Worm (Caenorhabditis elegans) whole organism, young adult: Measurements from ENCODE around the gene nspd-6.
A peak's percentile ranks its signal among the peaks of the same experiment; 100 is the strongest.

Experiments
- B0261.1 ChIP-seq: sonication (generic microtip); optimal IDR thresholded peaks from 2 replicates; lab custom pipeline; 2016; ENCODE audit warnings: mild to moderate bottlenecking, missing genetic modification characterization, moderate library complexity, missing compliant biosample characterization
- D2030.7 ChIP-seq: fragments of 200-800 bp; sonication (Bioruptor generic); IDR thresholded peaks from 2 replicates; pipeline ENCODE4 v1.3.6; 2022; ENCODE audit warnings: missing genetic modification reagents, missing genetic modification characterization, missing compliant biosample characterization
- F22D6.2 ChIP-seq: sonication (generic microtip); optimal IDR thresholded peaks from 2 replicates; lab custom pipeline; 2016; ENCODE audit warnings: mild to moderate bottlenecking, missing genetic modification characterization, missing compliant biosample characterization
- F37B4.10 ChIP-seq: fragments of 200-800 bp; sonication (Bioruptor generic); IDR thresholded peaks from 2 replicates; pipeline ENCODE4 v1.3.6; 2022; ENCODE audit warnings: missing genetic modification characterization, missing compliant biosample characterization
- F57A8.1 ChIP-seq: fragments of 200-800 bp; sonication (Bioruptor generic); optimal IDR thresholded peaks from 2 replicates; lab custom pipeline; 2018; ENCODE audit warnings: mild to moderate bottlenecking, missing genetic modification characterization, moderate library complexity, missing compliant biosample characterization
- K12H6.12 ChIP-seq: fragments of 200-800 bp; sonication (Bioruptor generic); optimal IDR thresholded peaks from 2 replicates; lab custom pipeline; 2018; ENCODE audit warnings: mild to moderate bottlenecking, missing genetic modification characterization, missing compliant biosample characterization
- T07F8.4 ChIP-seq: sonication (generic microtip); optimal IDR thresholded peaks from 2 replicates; lab custom pipeline; 2016; ENCODE audit warnings: mild to moderate bottlenecking, missing genetic modification characterization, moderate library complexity, missing compliant biosample characterization
- atf-7 ChIP-seq: sonication (generic microtip); optimal IDR thresholded peaks from 2 replicates; lab custom pipeline; 2017; ENCODE audit warnings: mild to moderate bottlenecking, missing genetic modification characterization, missing compliant biosample characterization
- athp-1 ChIP-seq: sonication (generic microtip); optimal IDR thresholded peaks from 2 replicates; lab custom pipeline; 2017; ENCODE audit warnings: mild to moderate bottlenecking, missing genetic modification characterization, missing compliant biosample characterization
- attf-3 ChIP-seq: fragments of 200-800 bp; sonication (Bioruptor generic); conservative IDR thresholded peaks from 2 replicates; pipeline ENCODE4 v1.3.6; 2022; ENCODE audit warnings: missing genetic modification reagents, missing genetic modification characterization, missing compliant biosample characterization
- attf-6 ChIP-seq: fragments of 200-800 bp; sonication (Bioruptor generic); IDR thresholded peaks from 2 replicates; pipeline ENCODE4 v1.3.6; 2022; ENCODE audit warnings: missing genetic modification reagents, missing genetic modification characterization, missing compliant biosample characterization
- ccch-3 ChIP-seq: fragments of 200-800 bp; sonication (Bioruptor generic); optimal IDR thresholded peaks from 2 replicates; lab custom pipeline; 2018; ENCODE audit warnings: mild to moderate bottlenecking, missing genetic modification characterization, missing compliant biosample characterization
- ceh-100 ChIP-seq: fragments of 200-800 bp; sonication (Bioruptor generic); IDR thresholded peaks from 2 replicates; pipeline ENCODE4 v1.3.6; 2022; ENCODE audit warnings: missing genetic modification reagents, missing genetic modification characterization, missing compliant biosample characterization
- ceh-40 ChIP-seq: fragments of 200-800 bp; sonication (Bioruptor generic); IDR thresholded peaks from 2 replicates; pipeline ENCODE4 v1.3.6; 2022; ENCODE audit warnings: missing genetic modification characterization, missing compliant biosample characterization
- ceh-79 ChIP-seq: sonication (generic microtip); optimal IDR thresholded peaks from 2 replicates; lab custom pipeline; 2017; ENCODE audit warnings: mild to moderate bottlenecking, missing genetic modification characterization, missing compliant biosample characterization
- ceh-91 ChIP-seq: fragments of 200-800 bp; sonication (Bioruptor generic); IDR thresholded peaks from 2 replicates; pipeline ENCODE4 v1.3.6; 2022; ENCODE audit warnings: missing genetic modification reagents, missing genetic modification characterization, missing compliant biosample characterization
- die-1 ChIP-seq: sonication (generic microtip); optimal IDR thresholded peaks from 2 replicates; lab custom pipeline; 2016; ENCODE audit warnings: missing genotype, mild to moderate bottlenecking, missing genetic modification characterization, missing compliant biosample characterization
- dpff-1 ChIP-seq: sonication (generic microtip); optimal IDR thresholded peaks from 2 replicates; lab custom pipeline; 2017; ENCODE audit warnings: mild to moderate bottlenecking, missing genetic modification characterization, missing compliant biosample characterization
- egl-18 ChIP-seq: fragments of 200-800 bp; sonication (Bioruptor generic); IDR thresholded peaks from 2 replicates; pipeline ENCODE4 v1.3.6; 2022; ENCODE audit warnings: missing genetic modification reagents, missing genetic modification characterization, missing compliant biosample characterization
- him-1 ChIP-seq: sonication (generic microtip); optimal IDR thresholded peaks from 2 replicates; lab custom pipeline; 2016; ENCODE audit warnings: missing genotype, missing genetic modification reagents, missing genetic modification characterization, missing compliant biosample characterization
- let-607 ChIP-seq, 2 experiments: fragments of 200-800 bp in 1 of 2; sonication (Bioruptor generic) in 1 of 2; sonication (generic microtip) in 1 of 2; optimal IDR thresholded peaks; 2 replicates each; lab custom pipeline; 2016 to 2018; ENCODE audit warnings: mild to moderate bottlenecking in 2 of 2, missing compliant biosample characterization in 2 of 2, missing genetic modification characterization in 2 of 2, moderate library complexity in 2 of 2, missing genotype in 1 of 2
- lin-26 ChIP-seq: fragments of 200-800 bp; sonication (Bioruptor generic); IDR thresholded peaks from 2 replicates; pipeline ENCODE4 v1.3.6; 2022; ENCODE audit warnings: missing genetic modification reagents, missing genetic modification characterization, missing compliant biosample characterization
- lin-35 ChIP-seq, 3 experiments: fragments of 150-350 bp in 2 of 3; sonication (generic microtip) in 1 of 3; optimal IDR thresholded peaks; 2 replicates each; lab custom pipeline; 2014 to 2018; ENCODE audit warnings: missing biosample characterization in 3 of 3, missing genetic modification characterization in 3 of 3, missing genetic modification reagents in 3 of 3
- lin-40 ChIP-seq: sonication (generic microtip); optimal IDR thresholded peaks from 2 replicates; lab custom pipeline; 2016; ENCODE audit warnings: missing genetic modification characterization, mild to moderate bottlenecking, missing compliant biosample characterization, missing genotype, missing genetic modification reagents
- lin-54 ChIP-seq: fragments of 200-800 bp; sonication (Bioruptor generic); optimal IDR thresholded peaks from 2 replicates; lab custom pipeline; 2018; ENCODE audit warnings: mild to moderate bottlenecking, missing genetic modification characterization, missing compliant biosample characterization
- lir-1 ChIP-seq: fragments of 200-800 bp; sonication (Bioruptor generic); conservative IDR thresholded peaks from 2 replicates; pipeline ENCODE4 v1.3.6; 2022; ENCODE audit warnings: missing genetic modification reagents, missing genetic modification characterization, missing compliant biosample characterization
- lsl-1 ChIP-seq: fragments of 200-800 bp; sonication (Bioruptor generic); optimal IDR thresholded peaks from 2 replicates; lab custom pipeline; 2018; ENCODE audit warnings: mild to moderate bottlenecking, missing genetic modification characterization, moderate library complexity, missing compliant biosample characterization
- madf-3 ChIP-seq: fragments of 200-800 bp; sonication (Bioruptor generic); IDR thresholded peaks from 2 replicates; pipeline ENCODE4 v1.3.6; 2022; ENCODE audit warnings: missing genetic modification reagents, missing genetic modification characterization, missing compliant biosample characterization
- madf-6 ChIP-seq: fragments of 200-800 bp; sonication (Bioruptor generic); IDR thresholded peaks from 2 replicates; pipeline ENCODE4 v1.3.6; 2022; ENCODE audit warnings: missing genetic modification reagents, missing genetic modification characterization, missing compliant biosample characterization
- mel-28 ChIP-seq: sonication (generic microtip); optimal IDR thresholded peaks from 2 replicates; lab custom pipeline; 2016; ENCODE audit warnings: borderline replicate concordance, mild to moderate bottlenecking, missing genetic modification characterization, missing compliant biosample characterization
- mxl-1 ChIP-seq: sonication (generic microtip); optimal IDR thresholded peaks from 2 replicates; lab custom pipeline; 2016; ENCODE audit warnings: missing genetic modification characterization, missing compliant biosample characterization
- nhr-179 ChIP-seq: sonication (generic microtip); optimal IDR thresholded peaks from 2 replicates; lab custom pipeline; 2016; ENCODE audit warnings: mild to moderate bottlenecking, missing genetic modification characterization, missing compliant biosample characterization
- nhr-27 ChIP-seq: fragments of 200-800 bp; sonication (Bioruptor generic); optimal IDR thresholded peaks from 2 replicates; lab custom pipeline; 2018; ENCODE audit warnings: mild to moderate bottlenecking, missing genetic modification characterization, moderate library complexity, missing compliant biosample characterization
- nhr-80 ChIP-seq: sonication (generic microtip); optimal IDR thresholded peaks from 2 replicates; lab custom pipeline; 2016; ENCODE audit warnings: missing genetic modification characterization, missing compliant biosample characterization
- rcor-1 ChIP-seq: fragments of 200-800 bp; sonication (Bioruptor generic); IDR thresholded peaks from 2 replicates; pipeline ENCODE4 v1.3.6; 2022; ENCODE audit warnings: missing genetic modification reagents, missing genetic modification characterization, missing compliant biosample characterization
- rpc-1 ChIP-seq, 2 experiments: fragments of 150-350 bp in 1 of 2; sonication (generic microtip) in 1 of 2; optimal IDR thresholded peaks; 2 replicates each; lab custom pipeline; 2014 to 2018; ENCODE audit warnings: missing biosample characterization in 1 of 2, missing genetic modification characterization in 1 of 2, missing genetic modification reagents in 1 of 2, missing genotype in 1 of 2
- sptf-2 ChIP-seq: fragments of 200-800 bp; sonication (Bioruptor generic); optimal IDR thresholded peaks from 2 replicates; lab custom pipeline; 2018; ENCODE audit warnings: mild to moderate bottlenecking, missing genetic modification characterization, missing compliant biosample characterization
- tbx-9 ChIP-seq: sonication (generic microtip); optimal IDR thresholded peaks from 2 replicates; lab custom pipeline; 2016; ENCODE audit warnings: borderline replicate concordance, missing genetic modification characterization, inconsistent platforms, missing compliant biosample characterization
- tlf-1 ChIP-seq: fragments of 200-800 bp; sonication (Bioruptor generic); optimal IDR thresholded peaks from 2 replicates; lab custom pipeline; 2018; ENCODE audit warnings: mild to moderate bottlenecking, missing genetic modification characterization, missing compliant biosample characterization
- zfh-2 ChIP-seq: fragments of 200-800 bp; sonication (Bioruptor generic); conservative IDR thresholded peaks from 2 replicates; pipeline ENCODE4 v1.3.6; 2022; ENCODE audit warnings: missing genetic modification reagents, missing genetic modification characterization, missing compliant biosample characterization
- zim-3 ChIP-seq: sonication (generic microtip); optimal IDR thresholded peaks from 2 replicates; lab custom pipeline; 2017; ENCODE audit warnings: mild to moderate bottlenecking, missing genetic modification characterization, moderate library complexity, missing compliant biosample characterization
- ztf-26 ChIP-seq: sonication (generic microtip); optimal IDR thresholded peaks from 2 replicates; lab custom pipeline; 2017; ENCODE audit warnings: missing genetic modification characterization, missing compliant biosample characterization

The nspd-6 gene

ce11 chrIV:5136523-5136922, 29.0 kb downstream of the nspd-6 start:
- TF ChIP-seq ceh-40 (GFP tag; lab: Robert Waterston, UW) (no peak), ztf-26 (tag; lab: Kevin White, UChicago) (no peak), B0261.1 (no peak), lin-26 (GFP tag; lab: Robert Waterston, UW) (no peak), him-1 (tag; lab: Kevin White, UChicago) (no peak), mel-28 (tag; lab: Kevin White, UChicago) (no peak), dpff-1 (no peak), nhr-179 (tag; lab: Kevin White, UChicago) (no peak), lin-35 (GFP tag; optimal IDR thresholded peaks at IDR 0.05; lab: Kevin White, UChicago) (no peak), nhr-27 (tag; lab: Kevin White, UChicago) (no peak), ceh-79 (tag; lab: Kevin White, UChicago) (no peak), sptf-2 (GFP tag; lab: Kevin White, UChicago) (no peak), rcor-1 (GFP tag; lab: Robert Waterston, UW) (no peak), let-607 (tag; optimal IDR thresholded peaks at IDR 0.05; lab: Kevin White, UChicago) (no peak), zim-3 (tag; lab: Kevin White, UChicago) (no peak), ccch-3 (GFP tag; lab: Kevin White, UChicago) (no peak), atf-7 (tag; lab: Kevin White, UChicago) (no peak), mxl-1 (tag; lab: Kevin White, UChicago) (no peak)

- no peak for TF ChIP-seq F22D6.2 (tag; lab: Kevin White, UChicago)
- TF ChIP-seq lin-40 = no peak
- TF ChIP-seq F37B4.10 (GFP tag; lab: Robert Waterston, UW) = no peak
- TF ChIP-seq zim-3 (tag; lab: Kevin White, UChicago) = no peak
- TF ChIP-seq egl-18 (GFP tag; lab: Robert Waterston, UW) = no peak
- no peak for TF ChIP-seq madf-3 (GFP tag; lab: Robert Waterston, UW)
- TF ChIP-seq lsl-1 (GFP tag; lab: Kevin White, UChicago) = no peak
- no peak for TF ChIP-seq lin-54
Observed at ce11 chrIV:5134798-5135197, 30.7 kb downstream of the nspd-6 start.

DNA sequence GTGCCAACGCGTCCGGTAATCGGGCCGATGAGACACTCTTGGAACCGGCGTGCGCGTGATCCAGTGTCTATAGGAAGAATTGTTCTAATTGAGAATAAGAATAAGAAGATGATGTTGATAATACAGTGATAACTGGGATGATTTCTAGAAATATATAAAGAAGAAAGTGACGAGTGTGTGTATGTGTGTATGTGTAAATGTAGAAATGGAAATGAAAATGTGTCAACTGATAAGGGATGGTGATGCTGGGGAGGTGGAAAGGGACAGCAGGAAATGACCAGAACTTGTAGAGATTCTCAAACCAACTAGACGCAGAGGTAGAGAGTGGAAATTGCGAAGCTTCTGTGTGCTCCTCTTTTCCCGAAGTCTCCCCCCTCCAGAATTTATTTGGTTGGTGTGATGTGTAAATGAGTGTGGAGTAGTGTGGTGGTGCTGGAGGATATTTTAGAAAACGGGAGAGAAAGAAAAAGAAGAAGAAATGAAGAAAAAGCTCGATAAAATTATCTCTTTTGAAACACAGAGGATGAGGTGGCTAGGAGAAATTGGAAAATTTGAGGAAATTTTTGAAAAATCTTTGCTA, 31.6 kb downstream of the nspd-6 start:
- TF ChIP-seq let-607 (tag; optimal IDR thresholded peaks at IDR 0.05; lab: Kevin White, UChicago) (peak; percentile 22 to 77), attf-6 (GFP tag; lab: Robert Waterston, UW) (no peak), nhr-179 (tag; lab: Kevin White, UChicago) (no peak), K12H6.12 (tag; lab: Kevin White, UChicago) (no peak), sptf-2 (GFP tag; lab: Kevin White, UChicago) (no peak), T07F8.4 (tag; lab: Kevin White, UChicago) (no peak), athp-1 (tag; lab: Kevin White, UChicago) (no peak), zfh-2 (GFP tag; lab: Robert Waterston, UW) (no peak), nhr-80 (peak; percentile 52)
- TF ChIP-seq, all 124 proteins: peak for 2

DNA sequence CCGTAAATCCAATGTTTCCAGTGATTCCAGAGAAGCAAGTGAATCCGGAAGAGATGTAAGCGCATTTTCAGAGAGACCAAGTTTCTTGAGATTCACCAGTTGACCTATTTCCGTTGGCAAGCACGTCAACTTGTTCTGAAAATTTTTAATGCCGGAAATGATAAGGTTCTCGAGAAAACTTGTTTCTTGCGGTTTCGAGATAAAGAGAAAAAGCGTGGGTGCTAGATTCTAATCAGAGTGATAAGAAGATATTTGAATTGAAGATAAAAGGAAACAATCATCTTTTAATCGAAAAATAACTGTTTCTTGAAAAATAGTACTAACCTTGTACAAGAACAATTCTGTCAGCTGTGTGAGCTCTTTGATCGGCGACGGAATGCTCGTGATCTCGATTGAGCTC, 33.7 kb downstream of the nspd-6 start:
- TF ChIP-seq D2030.7 (GFP tag; lab: Robert Waterston, UW) = no peak
- TF ChIP-seq tbx-9 (tag; lab: Kevin White, UChicago) = no peak
- no peak for TF ChIP-seq ceh-79 (tag; lab: Kevin White, UChicago)
- TF ChIP-seq madf-6 (GFP tag; lab: Robert Waterston, UW) = no peak
- TF ChIP-seq zfh-2 (GFP tag; lab: Robert Waterston, UW) = no peak
- no peak for TF ChIP-seq attf-6 (GFP tag; lab: Robert Waterston, UW)
- TF ChIP-seq lin-26 (GFP tag; lab: Robert Waterston, UW) = no peak
- no peak for TF ChIP-seq ceh-100 (GFP tag; lab: Robert Waterston, UW)
- TF ChIP-seq die-1 (tag; lab: Kevin White, UChicago) = no peak
- no peak for TF ChIP-seq tlf-1 (GFP tag; lab: Kevin White, UChicago)
- no peak for TF ChIP-seq nhr-80
- TF ChIP-seq rpc-1 (optimal IDR thresholded peaks at IDR 0.05; lab: Kevin White, UChicago) = no peak
- no peak for TF ChIP-seq rpc-1 (tag; optimal IDR thresholded peaks at IDR 0.05; lab: Kevin White, UChicago)
- no peak for TF ChIP-seq F57A8.1 (GFP tag; lab: Kevin White, UChicago)
- TF ChIP-seq attf-3 (GFP tag; lab: Robert Waterston, UW) = no peak
- no peak for TF ChIP-seq lsl-1 (GFP tag; lab: Kevin White, UChicago)
- no peak for TF ChIP-seq lir-1 (GFP tag; lab: Robert Waterston, UW)
- no peak for TF ChIP-seq ceh-91 (GFP tag; lab: Robert Waterston, UW)
